Worm (Caenorhabditis elegans) whole organism, mixed stage, embryonic: Measurements from ENCODE around the gene T02G5.7.

Experiments used
- blmp-1 ChIP-seq: fragments of 150-350 bp; optimal IDR thresholded peaks from 2 replicates; lab custom pipeline; 2014; ENCODE audit warnings: missing biosample characterization, missing genetic modification characterization
- elt-3 ChIP-seq: fragments of 150-350 bp; optimal IDR thresholded peaks from 2 replicates; lab custom pipeline; 2014; ENCODE audit warnings: missing biosample characterization, missing genetic modification characterization
- flh-1 ChIP-seq: fragments of 200-800 bp; sonication (Bioruptor generic); optimal IDR thresholded peaks from 2 replicates; lab custom pipeline; 2018; ENCODE audit warnings: mild to moderate bottlenecking, missing genetic modification characterization, moderate library complexity, missing compliant biosample characterization
- hlh-1 ChIP-seq: fragments of 150-350 bp; optimal IDR thresholded peaks from 2 replicates; lab custom pipeline; 2014; ENCODE audit warnings: missing biosample characterization, missing genetic modification reagents, missing genetic modification characterization
- lin-13 ChIP-seq: fragments of 150-350 bp; optimal IDR thresholded peaks from 2 replicates; lab custom pipeline; 2014; ENCODE audit warnings: missing biosample characterization, missing genetic modification characterization
- mab-5 ChIP-seq: fragments of 150-350 bp; optimal IDR thresholded peaks from 2 replicates; lab custom pipeline; 2014; ENCODE audit warnings: missing biosample characterization, missing genetic modification characterization
- mep-1 ChIP-seq: fragments of 150-350 bp; optimal IDR thresholded peaks from 2 replicates; lab custom pipeline; 2017; ENCODE audit warnings: missing biosample characterization, missing genetic modification reagents, missing genetic modification characterization, inconsistent platforms
- mls-2 ChIP-seq: sonication (generic microtip); optimal IDR thresholded peaks from 2 replicates; lab custom pipeline; 2016; ENCODE audit warnings: mild to moderate bottlenecking, missing genetic modification characterization, moderate library complexity, missing compliant biosample characterization
- nhr-12 ChIP-seq: fragments of 150-350 bp; optimal IDR thresholded peaks from 2 replicates; lab custom pipeline; 2014; ENCODE audit warnings: missing biosample characterization, missing genetic modification characterization
- pha-4 ChIP-seq: fragments of 150-350 bp; optimal IDR thresholded peaks from 2 replicates; lab custom pipeline; 2018; ENCODE audit warnings: missing biosample characterization, missing genetic modification reagents, missing genetic modification characterization
- sem-2 ChIP-seq: fragments of 200-800 bp; sonication (Bioruptor generic); optimal IDR thresholded peaks from 2 replicates; lab custom pipeline; 2018; ENCODE audit warnings: mild to moderate bottlenecking, missing genetic modification characterization, missing compliant biosample characterization
- sptf-1 ChIP-seq: sonication (generic microtip); optimal IDR thresholded peaks from 2 replicates; lab custom pipeline; 2017; ENCODE audit warnings: mild to moderate bottlenecking, missing genetic modification characterization, moderate library complexity, missing compliant biosample characterization
- unc-120 ChIP-seq: sonication (generic microtip); optimal IDR thresholded peaks from 2 replicates; lab custom pipeline; 2017; ENCODE audit warnings: missing genetic modification characterization, missing compliant biosample characterization; ENCODE audit not compliant: poor library complexity, severe bottlenecking
- unc-39 ChIP-seq: fragments of 150-350 bp; optimal IDR thresholded peaks from 2 replicates; lab custom pipeline; 2014; ENCODE audit warnings: missing biosample characterization, missing genetic modification characterization

DNA sequence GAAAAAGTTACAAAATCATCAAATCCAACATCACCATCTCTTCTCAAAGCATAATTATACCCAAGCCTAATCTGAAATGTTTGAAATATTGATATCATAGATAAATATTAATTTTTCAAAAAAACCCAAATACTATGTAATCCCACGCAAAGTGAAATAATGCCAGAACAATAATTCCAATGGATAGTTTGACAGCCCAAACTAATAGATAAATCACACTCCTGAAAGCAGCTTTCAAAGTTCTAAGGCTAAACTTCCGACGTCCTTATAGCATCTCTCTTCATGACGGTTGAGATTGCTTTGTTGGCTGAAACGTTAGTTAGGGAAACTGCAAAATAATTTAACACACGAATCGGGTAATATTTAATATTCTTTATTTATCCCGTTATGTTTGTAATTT lies 23.8 kb downstream of the T02G5.7 start:
- TF ChIP-seq mls-2 (tag; lab: Kevin White, UChicago), result no peak
- TF ChIP-seq pha-4, result no peak
- no peak for TF ChIP-seq nhr-12
- TF ChIP-seq lin-13 (tag; lab: Kevin White, UChicago), result no peak
- TF ChIP-seq mep-1 (tag; lab: Kevin White, UChicago), result no peak
- TF ChIP-seq sptf-1, result no peak
- TF ChIP-seq unc-39 (tag; lab: Kevin White, UChicago), result no peak
- TF ChIP-seq sem-2 (GFP tag; lab: Kevin White, UChicago), result no peak
- no peak for TF ChIP-seq mab-5 (tag; lab: Kevin White, UChicago)
- no peak for TF ChIP-seq elt-3
- TF ChIP-seq blmp-1 (tag; lab: Kevin White, UChicago), result no peak
- TF ChIP-seq hlh-1 (tag; lab: Kevin White, UChicago), result no peak
- TF ChIP-seq unc-120 (tag; lab: Kevin White, UChicago), result no peak
- no peak for TF ChIP-seq flh-1 (GFP tag; lab: Kevin White, UChicago)
